Worm (Caenorhabditis elegans) whole organism, L4 larva: ENCODE measurements around the gene F19F10.14.

Source experiments
- D1046.2 ChIP-seq: fragments of 200-800 bp; sonication (Bioruptor generic); IDR thresholded peaks from 2 replicates; pipeline ENCODE4 v1.3.6; 2022; ENCODE audit warnings: missing genetic modification characterization, missing compliant biosample characterization
- F44E2.7 ChIP-seq: fragments of 200-800 bp; sonication (Bioruptor generic); IDR thresholded peaks from 2 replicates; pipeline ENCODE4 v2.1.2; 2022; ENCODE audit warnings: missing genetic modification characterization, missing compliant biosample characterization
- R02D3.7 ChIP-seq: fragments of 150-350 bp; sonication (generic microtip); optimal IDR thresholded peaks from 3 replicates; lab custom pipeline; 2014; ENCODE audit warnings: missing biosample characterization, missing genetic modification characterization
- T26A8.4 ChIP-seq: fragments of 200-800 bp; sonication (Bioruptor generic); IDR thresholded peaks from 2 replicates; pipeline ENCODE4 v1.3.6; 2022; ENCODE audit warnings: missing genetic modification characterization, missing compliant biosample characterization
- Y75B8A.6 ChIP-seq: fragments of 200-800 bp; sonication (Bioruptor generic); IDR thresholded peaks from 2 replicates; pipeline ENCODE4 v1.3.6; 2022; ENCODE audit warnings: missing genetic modification reagents, missing genetic modification characterization, missing compliant biosample characterization
- attf-4 ChIP-seq: sonication (generic microtip); optimal IDR thresholded peaks from 3 replicates; lab custom pipeline; 2017; ENCODE audit warnings: missing biosample characterization, missing genetic modification characterization
- cey-2 ChIP-seq: sonication (generic microtip); optimal IDR thresholded peaks from 3 replicates; lab custom pipeline; 2017; ENCODE audit warnings: missing genetic modification characterization, mild to moderate bottlenecking, missing compliant biosample characterization, antibody characterized with exemption, borderline replicate concordance; ENCODE audit not compliant: insufficient read depth
- ctbp-1 ChIP-seq: fragments of 200-800 bp; sonication (Bioruptor generic); IDR thresholded peaks from 2 replicates; pipeline ENCODE4 v1.3.6; 2022; ENCODE audit warnings: missing genetic modification reagents, missing genetic modification characterization, missing compliant biosample characterization
- daf-12 ChIP-seq: fragments of 150-350 bp; optimal IDR thresholded peaks from 2 replicates; lab custom pipeline; 2014; ENCODE audit warnings: missing biosample characterization, missing genetic modification reagents, missing genetic modification characterization
- daf-16 ChIP-seq, 3 experiments: sonication (generic microtip); optimal IDR thresholded peaks; 2 replicates each; lab custom pipeline; 2016 to 2017; ENCODE audit warnings: missing genetic modification characterization in 3 of 3, missing genetic modification reagents in 3 of 3, mild to moderate bottlenecking in 2 of 3, missing compliant biosample characterization in 2 of 3, missing biosample characterization in 1 of 3, moderate library complexity in 1 of 3
- daf-19 ChIP-seq: fragments of 200-800 bp; sonication (Bioruptor generic); conservative IDR thresholded peaks from 2 replicates; pipeline ENCODE4 v1.3.6; 2022; ENCODE audit warnings: missing genetic modification characterization, missing compliant biosample characterization
- daf-8 ChIP-seq: fragments of 200-800 bp; sonication (Bioruptor generic); IDR thresholded peaks from 2 replicates; pipeline ENCODE4 v1.3.6; 2022; ENCODE audit warnings: missing genetic modification characterization, missing compliant biosample characterization
- dmd-8 ChIP-seq: fragments of 200-800 bp; sonication (Bioruptor generic); IDR thresholded peaks from 2 replicates; pipeline ENCODE4 v1.3.6; 2022; ENCODE audit warnings: missing genetic modification characterization, missing compliant biosample characterization
- dve-1 ChIP-seq: sonication (generic microtip); optimal IDR thresholded peaks from 2 replicates; lab custom pipeline; 2017; ENCODE audit warnings: antibody characterized with exemption, mild to moderate bottlenecking, missing genetic modification characterization, missing compliant biosample characterization; ENCODE audit not compliant: insufficient read depth
- egl-27 ChIP-seq: sonication (generic microtip); optimal IDR thresholded peaks from 3 replicates; lab custom pipeline; 2017; ENCODE audit warnings: missing biosample characterization, missing genetic modification reagents, missing genetic modification characterization
- hif-1 ChIP-seq, 2 experiments: sonication (generic microtip); optimal IDR thresholded peaks; 2 replicates each; lab custom pipeline; 2016 to 2017; ENCODE audit warnings: missing compliant biosample characterization in 2 of 2, missing genetic modification characterization in 2 of 2, missing genetic modification reagents in 2 of 2, missing genotype in 2 of 2, mild to moderate bottlenecking in 1 of 2
- lin-1 ChIP-seq: fragments of 200-800 bp; sonication (Bioruptor generic); IDR thresholded peaks from 2 replicates; pipeline ENCODE4 v1.3.6; 2022; ENCODE audit warnings: missing genetic modification reagents, missing genetic modification characterization, missing compliant biosample characterization
- lin-29 ChIP-seq: fragments of 200-800 bp; sonication (Bioruptor generic); IDR thresholded peaks from 2 replicates; pipeline ENCODE4 v1.3.6; 2022; ENCODE audit warnings: missing genetic modification reagents, missing genetic modification characterization, missing compliant biosample characterization
- lin-39 ChIP-seq: fragments of 150-350 bp; optimal IDR thresholded peaks from 2 replicates; lab custom pipeline; 2014; ENCODE audit warnings: missing biosample characterization, missing genetic modification reagents, missing genetic modification characterization
- lsy-2 ChIP-seq, 2 experiments: fragments of 150-350 bp in 1 of 2; sonication (generic microtip) in 1 of 2; optimal IDR thresholded peaks; 2 replicates each; lab custom pipeline; 2014 to 2017; ENCODE audit warnings: missing biosample characterization in 2 of 2, missing genetic modification characterization in 2 of 2
- madf-9 ChIP-seq: fragments of 200-800 bp; sonication (Bioruptor generic); conservative IDR thresholded peaks from 2 replicates; pipeline ENCODE4 v1.3.6; 2022; ENCODE audit warnings: missing genetic modification reagents, missing genetic modification characterization, missing compliant biosample characterization
- mep-1 ChIP-seq: fragments of 150-350 bp; sonication (generic microtip); optimal IDR thresholded peaks from 3 replicates; lab custom pipeline; 2014; ENCODE audit warnings: missing biosample characterization, missing genetic modification characterization
- mes-2 ChIP-seq: sonication (generic microtip); optimal IDR thresholded peaks from 2 replicates; lab custom pipeline; 2016; ENCODE audit warnings: missing genotype, mild to moderate bottlenecking, missing genetic modification characterization, missing compliant biosample characterization; ENCODE audit not compliant: poor library complexity, severe bottlenecking
- nhr-111 ChIP-seq: fragments of 200-800 bp; sonication (Bioruptor generic); optimal IDR thresholded peaks from 2 replicates; lab custom pipeline; 2018; ENCODE audit warnings: mild to moderate bottlenecking, missing genetic modification characterization, missing compliant biosample characterization
- nhr-41 ChIP-seq: fragments of 200-800 bp; sonication (Bioruptor generic); IDR thresholded peaks from 2 replicates; pipeline ENCODE4 v1.3.6; 2022; ENCODE audit warnings: missing genetic modification reagents, missing genetic modification characterization, missing compliant biosample characterization
- nhr-42 ChIP-seq: fragments of 200-800 bp; sonication (Bioruptor generic); IDR thresholded peaks from 2 replicates; pipeline ENCODE4 v1.3.6; 2022; ENCODE audit warnings: missing genetic modification characterization, missing compliant biosample characterization
- php-3 ChIP-seq: fragments of 200-800 bp; sonication (Bioruptor generic); IDR thresholded peaks from 2 replicates; pipeline ENCODE4 v1.3.6; 2022; ENCODE audit warnings: missing genetic modification reagents, missing genetic modification characterization, missing compliant biosample characterization
- rbr-2 ChIP-seq: sonication (generic microtip); optimal IDR thresholded peaks from 2 replicates; lab custom pipeline; 2016; ENCODE audit warnings: missing genotype, missing genetic modification characterization, missing compliant biosample characterization
- set-16 ChIP-seq: fragments of 200-800 bp; sonication (Bioruptor generic); IDR thresholded peaks from 2 replicates; pipeline ENCODE4 v1.3.6; 2022; ENCODE audit warnings: missing genetic modification reagents, missing genetic modification characterization, missing compliant biosample characterization
- snpc-1.2 ChIP-seq: fragments of 200-800 bp; sonication (Bioruptor generic); IDR thresholded peaks from 2 replicates; pipeline ENCODE4 v1.3.6; 2022; ENCODE audit warnings: missing genetic modification reagents, missing genetic modification characterization, missing compliant biosample characterization
- spr-1 ChIP-seq: sonication (generic microtip); optimal IDR thresholded peaks from 2 replicates; lab custom pipeline; 2016; ENCODE audit warnings: mild to moderate bottlenecking, missing genetic modification characterization, missing compliant biosample characterization
- tra-1 ChIP-seq: fragments of 200-800 bp; sonication (Bioruptor generic); IDR thresholded peaks from 2 replicates; pipeline ENCODE4 v1.3.6; 2022; ENCODE audit warnings: missing genetic modification reagents, missing genetic modification characterization, missing compliant biosample characterization
- unc-130 ChIP-seq: sonication (generic microtip); optimal IDR thresholded peaks from 2 replicates; lab custom pipeline; 2016; ENCODE audit warnings: missing genetic modification reagents, missing genetic modification characterization, missing compliant biosample characterization
- zag-1 ChIP-seq: fragments of 150-350 bp; optimal IDR thresholded peaks from 2 replicates; lab custom pipeline; 2014; ENCODE audit warnings: missing biosample characterization, missing genetic modification characterization

Gene F19F10.14

ce11 chrV:7603404-7603803, 32.5 kb upstream of the F19F10.14 start, which contains the start of gene C50E3.11:
Gene C50E3.11 (minus strand): TSS chrV:7603486.
- TF ChIP-seq egl-27 (tag; lab: Kevin White, UChicago) (no peak), dmd-8 (no peak), rbr-2 (tag; lab: Kevin White, UChicago) (no peak), T26A8.4 (GFP tag; lab: Robert Waterston, UW) (no peak), hif-1 (tag; optimal IDR thresholded peaks at IDR 0.05; lab: Kevin White, UChicago) (no peak), dve-1 (tag; lab: Kevin White, UChicago) (no peak), daf-12 (no peak), nhr-111 (GFP tag; lab: Kevin White, UChicago) (no peak), spr-1 (no peak), zag-1 (no peak), R02D3.7 (no peak), unc-130 (GFP tag; lab: Kevin White, UChicago) (no peak), ctbp-1 (GFP tag; lab: Robert Waterston, UW) (no peak), cey-2 (tag; lab: Kevin White, UChicago) (no peak), daf-19 (GFP tag; lab: Robert Waterston, UW) (no peak), tra-1 (GFP tag; lab: Robert Waterston, UW) (no peak), set-16 (no peak), lin-39 (tag; lab: Kevin White, UChicago) (no peak)

ce11 chrV:7601443-7601842, 30.6 kb upstream of the F19F10.14 start, which contains the start of gene scl-26:
Gene scl-26 (minus strand): TSS chrV:7601543.
- TF ChIP-seq lin-29, result no peak
- TF ChIP-seq D1046.2, result no peak

ce11 chrV:7600149-7600548, 29.3 kb upstream of the F19F10.14 start, which contains the start of gene C50E3.9:
Gene C50E3.9 (minus strand): TSS chrV:7600249.
- TF ChIP-seq daf-8 (GFP tag; lab: Robert Waterston, UW) (no peak), unc-130 (GFP tag; lab: Kevin White, UChicago) (no peak), daf-16 (GFP tag; optimal IDR thresholded peaks at IDR 0.05; lab: Kevin White, UChicago) (no peak), daf-16 (tag; optimal IDR thresholded peaks at IDR 0.05; lab: Kevin White, UChicago) (no peak), php-3 (no peak), F44E2.7 (GFP tag; lab: Robert Waterston, UW) (no peak), Y75B8A.6 (GFP tag; lab: Robert Waterston, UW) (no peak), nhr-41 (no peak), madf-9 (GFP tag; lab: Robert Waterston, UW) (no peak), mes-2 (tag; lab: Kevin White, UChicago) (no peak), ctbp-1 (GFP tag; lab: Robert Waterston, UW) (no peak)

- TF ChIP-seq nhr-42 (no peak), R02D3.7 (no peak), nhr-111 (GFP tag; lab: Kevin White, UChicago) (no peak), lsy-2 (tag; optimal IDR thresholded peaks at IDR 0.05; lab: Kevin White, UChicago) (no peak), mep-1 (tag; lab: Kevin White, UChicago) (no peak), unc-130 (GFP tag; lab: Kevin White, UChicago) (no peak)
- TF ChIP-seq, all 104 proteins: peak for 0
Observed at ce11 chrV:7598269-7598668, 27.4 kb upstream of the F19F10.14 start, which contains the start of gene C50E3.7. Gene C50E3.7 (minus strand): TSS chrV:7598369.

- TF ChIP-seq attf-4 (tag; lab: Kevin White, UChicago) (no peak), daf-19 (GFP tag; lab: Robert Waterston, UW) (no peak), snpc-1.2 (GFP tag; lab: Robert Waterston, UW) (no peak), lin-1 (no peak), daf-16 (GFP tag; optimal IDR thresholded peaks at IDR 0.05; lab: Kevin White, UChicago) (no peak), daf-16 (tag; optimal IDR thresholded peaks at IDR 0.05; lab: Kevin White, UChicago) (no peak)
Observed at ce11 chrV:7595132-7595531, 24.3 kb upstream of the F19F10.14 start.
